Worm (Caenorhabditis elegans) whole organism, young adult: ENCODE results near the gene skr-21.

ENCODE experiments used
- C17E4.6 ChIP-seq: fragments of 200-800 bp; sonication (Bioruptor generic); IDR thresholded peaks from 2 replicates; pipeline ENCODE4 v1.3.6; 2022; ENCODE audit warnings: missing genetic modification reagents, missing genetic modification characterization, missing compliant biosample characterization
- F37B4.10 ChIP-seq: fragments of 200-800 bp; sonication (Bioruptor generic); IDR thresholded peaks from 2 replicates; pipeline ENCODE4 v1.3.6; 2022; ENCODE audit warnings: missing genetic modification characterization, missing compliant biosample characterization
- F49E8.2 ChIP-seq: sonication (generic microtip); optimal IDR thresholded peaks from 3 replicates; lab custom pipeline; 2017; ENCODE audit warnings: missing genetic modification characterization, mild to moderate bottlenecking, missing compliant biosample characterization, antibody characterized with exemption, moderate library complexity; ENCODE audit not compliant: insufficient read depth
- ama-1 ChIP-seq, 3 experiments: fragments of 150-350 bp in 1 of 3; sonication (generic microtip) in 2 of 3; optimal IDR thresholded peaks; 2 replicates each; lab custom pipeline; 2014 to 2018; ENCODE audit warnings: missing biosample characterization in 2 of 3, missing genetic modification characterization in 2 of 3, missing genetic modification reagents in 2 of 3
- dpl-1 ChIP-seq: fragments of 150-350 bp; optimal IDR thresholded peaks from 2 replicates; lab custom pipeline; 2014; ENCODE audit warnings: missing biosample characterization, missing genetic modification reagents, missing genetic modification characterization
- mel-28 ChIP-seq: sonication (generic microtip); optimal IDR thresholded peaks from 2 replicates; lab custom pipeline; 2016; ENCODE audit warnings: borderline replicate concordance, mild to moderate bottlenecking, missing genetic modification characterization, missing compliant biosample characterization
- unc-130 ChIP-seq: sonication (generic microtip); optimal IDR thresholded peaks from 2 replicates; lab custom pipeline; 2016; ENCODE audit warnings: missing genetic modification reagents, missing genetic modification characterization, missing compliant biosample characterization
- ztf-6 ChIP-seq: fragments of 200-800 bp; sonication (Bioruptor generic); IDR thresholded peaks from 2 replicates; pipeline ENCODE4 v1.3.6; 2022; ENCODE audit warnings: missing genetic modification reagents, missing genetic modification characterization, missing compliant biosample characterization

DNA sequence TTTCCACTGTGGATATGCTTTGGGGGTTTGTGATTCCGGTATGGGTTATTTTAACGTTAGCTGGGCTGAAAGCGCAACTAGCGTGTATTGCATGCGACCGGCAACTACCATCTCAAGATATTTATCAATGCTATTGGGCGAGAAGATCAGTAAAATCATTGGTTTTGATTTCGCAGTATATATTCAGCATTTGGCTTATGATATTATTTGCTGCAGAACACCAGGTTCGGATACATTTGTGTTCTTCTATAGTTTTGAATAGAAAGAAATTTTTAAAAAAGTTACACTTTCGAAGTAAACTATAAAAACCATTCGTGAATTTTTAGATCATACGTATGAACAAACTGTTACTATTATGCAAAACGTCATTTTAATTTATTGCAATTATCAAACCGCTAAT, 8.5 kb downstream of the skr-21 start:
- TF ChIP-seq F37B4.10 (GFP tag; lab: Robert Waterston, UW) (no peak), ama-1 (optimal IDR thresholded peaks at IDR 0.05; lab: Kevin White, UChicago) (no peak), ama-1 (GFP tag; optimal IDR thresholded peaks at IDR 0.05; lab: Kevin White, UChicago) (no peak), F49E8.2 (tag; lab: Kevin White, UChicago) (no peak), ztf-6 (GFP tag; lab: Robert Waterston, UW) (no peak), unc-130 (GFP tag; lab: Kevin White, UChicago) (no peak), dpl-1 (GFP tag; lab: Kevin White, UChicago) (no peak), C17E4.6 (GFP tag; lab: Robert Waterston, UW) (no peak), mel-28 (tag; lab: Kevin White, UChicago) (no peak)
